Worm (Caenorhabditis elegans) whole organism, L1 larva: Measurements from ENCODE around the gene nlp-46.

Source experiments
- ama-1 ChIP-seq: fragments of 150-350 bp; optimal IDR thresholded peaks from 2 replicates; lab custom pipeline; 2014
- elt-2 ChIP-seq: sonication (generic microtip); optimal IDR thresholded peaks from 2 replicates; lab custom pipeline; 2016; ENCODE audit warnings: missing genetic modification characterization, mild to moderate bottlenecking, inconsistent platforms, missing compliant biosample characterization, missing genetic modification reagents
- elt-3 ChIP-seq, 6 experiments: fragments of 150-350 bp in 1 of 6; sonication (generic microtip); optimal IDR thresholded peaks; 2 replicates each; lab custom pipeline; 2017 to 2018; ENCODE audit warnings: missing biosample characterization in 6 of 6, missing genetic modification characterization in 6 of 6, inconsistent platforms in 1 of 6
- jun-1 ChIP-seq: fragments of 150-350 bp; optimal IDR thresholded peaks from 2 replicates; lab custom pipeline; 2014; ENCODE audit warnings: missing biosample characterization, missing genetic modification reagents, missing genetic modification characterization
- lin-35 ChIP-seq, 2 experiments: fragments of 150-350 bp; optimal IDR thresholded peaks; 2 replicates each; lab custom pipeline; 2014; ENCODE audit warnings: missing biosample characterization in 2 of 2, missing genetic modification characterization in 2 of 2, missing genetic modification reagents in 2 of 2
- nhr-90 ChIP-seq: sonication (generic microtip); optimal IDR thresholded peaks from 2 replicates; lab custom pipeline; 2016; ENCODE audit warnings: mild to moderate bottlenecking, missing genetic modification characterization, missing compliant biosample characterization; ENCODE audit not compliant: poor library complexity

- TF ChIP-seq nhr-90 (peak; percentile 34), elt-2 (tag; lab: Kevin White, UChicago) (no peak), elt-3 (tag; optimal IDR thresholded peaks at IDR 0.05; lab: Kevin White, UChicago) (peak in 3 of 6 experiments; percentile 1 to 32 (median 8)), lin-35 (GFP tag; optimal IDR thresholded peaks at IDR 0.05; lab: Kevin White, UChicago) (peak in 1 of 2 experiments; percentile 18), ama-1 (lab: Kevin White, UChicago) (peak; percentile 90), jun-1 (tag; lab: Kevin White, UChicago) (no peak)
Observed at ce11 chrV:12550036-12550626, 44.0 kb upstream of the nlp-46 start, which contains the start of gene F45D3.3.
